Worm (Caenorhabditis elegans) whole organism, young adult: ENCODE results near the gene rps-14.

Experiments used
- C17E4.6 ChIP-seq: fragments of 200-800 bp; sonication (Bioruptor generic); IDR thresholded peaks from 2 replicates; pipeline ENCODE4 v1.3.6; 2022; ENCODE audit warnings: missing genetic modification reagents, missing genetic modification characterization, missing compliant biosample characterization
- F10E7.11 ChIP-seq: sonication (generic microtip); optimal IDR thresholded peaks from 2 replicates; lab custom pipeline; 2017; ENCODE audit warnings: mild to moderate bottlenecking, missing genetic modification characterization, moderate library complexity, missing compliant biosample characterization
- F33H1.4 ChIP-seq: fragments of 200-800 bp; sonication (Bioruptor generic); IDR thresholded peaks from 2 replicates; pipeline ENCODE4 v1.3.6; 2022; ENCODE audit warnings: missing genetic modification reagents, missing genetic modification characterization, missing compliant biosample characterization
- F37B4.10 ChIP-seq: fragments of 200-800 bp; sonication (Bioruptor generic); IDR thresholded peaks from 2 replicates; pipeline ENCODE4 v1.3.6; 2022; ENCODE audit warnings: missing genetic modification characterization, missing compliant biosample characterization
- F39B2.1 ChIP-seq: fragments of 200-800 bp; sonication (Bioruptor generic); IDR thresholded peaks from 2 replicates; pipeline ENCODE4 v1.3.6; 2022; ENCODE audit warnings: missing genetic modification reagents, missing genetic modification characterization, missing compliant biosample characterization
- K11D2.4 ChIP-seq: fragments of 200-800 bp; sonication (Bioruptor generic); IDR thresholded peaks from 2 replicates; pipeline ENCODE4 v1.3.6; 2022; ENCODE audit warnings: missing genetic modification reagents, missing genetic modification characterization, missing compliant biosample characterization
- Y53F4B.3 ChIP-seq: fragments of 200-800 bp; sonication (Bioruptor generic); IDR thresholded peaks from 2 replicates; pipeline ENCODE4 v1.3.6; 2022; ENCODE audit warnings: missing genetic modification reagents, missing genetic modification characterization, missing compliant biosample characterization
- Y53G8AR.9 ChIP-seq: fragments of 200-800 bp; sonication (Bioruptor generic); conservative IDR thresholded peaks from 2 replicates; pipeline ENCODE4 v1.3.6; 2022; ENCODE audit warnings: missing genetic modification reagents, missing genetic modification characterization, missing compliant biosample characterization
- Y56A3A.18 ChIP-seq: fragments of 200-800 bp; sonication (Bioruptor generic); IDR thresholded peaks from 2 replicates; pipeline ENCODE4 v1.3.6; 2022; ENCODE audit warnings: missing genetic modification reagents, missing genetic modification characterization, missing compliant biosample characterization
- Y95B8A.8 ChIP-seq: fragments of 200-800 bp; sonication (Bioruptor generic); IDR thresholded peaks from 2 replicates; pipeline ENCODE4 v1.3.6; 2022; ENCODE audit warnings: missing genetic modification reagents, missing genetic modification characterization, missing compliant biosample characterization
- akir-1 ChIP-seq: fragments of 200-800 bp; sonication (Bioruptor generic); optimal IDR thresholded peaks from 2 replicates; lab custom pipeline; 2018; ENCODE audit warnings: mild to moderate bottlenecking, missing genetic modification characterization, moderate library complexity, missing compliant biosample characterization
- ama-1 ChIP-seq, 3 experiments: fragments of 150-350 bp in 1 of 3; sonication (generic microtip) in 2 of 3; optimal IDR thresholded peaks; 2 replicates each; lab custom pipeline; 2014 to 2018; ENCODE audit warnings: missing biosample characterization in 2 of 3, missing genetic modification characterization in 2 of 3, missing genetic modification reagents in 2 of 3
- aptf-3 ChIP-seq: fragments of 200-800 bp; sonication (Bioruptor generic); IDR thresholded peaks from 2 replicates; pipeline ENCODE4 v1.3.6; 2022; ENCODE audit warnings: missing genetic modification characterization, missing compliant biosample characterization
- attf-6 ChIP-seq: fragments of 200-800 bp; sonication (Bioruptor generic); IDR thresholded peaks from 2 replicates; pipeline ENCODE4 v1.3.6; 2022; ENCODE audit warnings: missing genetic modification reagents, missing genetic modification characterization, missing compliant biosample characterization
- bed-2 ChIP-seq: fragments of 200-800 bp; sonication (Bioruptor generic); IDR thresholded peaks from 2 replicates; pipeline ENCODE4 v1.3.6; 2022; ENCODE audit warnings: missing genetic modification reagents, missing genetic modification characterization, missing compliant biosample characterization
- cebp-1 ChIP-seq, 2 experiments: fragments of 200-800 bp in 1 of 2; sonication (Bioruptor generic) in 1 of 2; sonication (generic microtip) in 1 of 2; IDR thresholded peaks in 1 of 2; optimal IDR thresholded peaks in 1 of 2; 2 replicates each; pipeline versions ENCODE4 v1.3.6 to Lab custom; 2017 to 2022; ENCODE audit warnings: missing compliant biosample characterization in 2 of 2, missing genetic modification characterization in 2 of 2, mild to moderate bottlenecking in 1 of 2, missing genetic modification reagents in 1 of 2, moderate library complexity in 1 of 2
- ceh-100 ChIP-seq: fragments of 200-800 bp; sonication (Bioruptor generic); IDR thresholded peaks from 2 replicates; pipeline ENCODE4 v1.3.6; 2022; ENCODE audit warnings: missing genetic modification reagents, missing genetic modification characterization, missing compliant biosample characterization
- ceh-79 ChIP-seq: sonication (generic microtip); optimal IDR thresholded peaks from 2 replicates; lab custom pipeline; 2017; ENCODE audit warnings: mild to moderate bottlenecking, missing genetic modification characterization, missing compliant biosample characterization
- dox-1 ChIP-seq: fragments of 200-800 bp; sonication (Bioruptor generic); IDR thresholded peaks from 2 replicates; pipeline ENCODE4 v1.3.6; 2022; ENCODE audit warnings: missing genetic modification reagents, missing genetic modification characterization, missing compliant biosample characterization
- egrh-3 ChIP-seq: fragments of 200-800 bp; sonication (Bioruptor generic); IDR thresholded peaks from 2 replicates; pipeline ENCODE4 v1.3.6; 2022; ENCODE audit warnings: missing genetic modification reagents, missing genetic modification characterization, missing compliant biosample characterization
- ekl-4 ChIP-seq: fragments of 200-800 bp; sonication (Bioruptor generic); IDR thresholded peaks from 2 replicates; pipeline ENCODE4 v1.3.6; 2022; ENCODE audit warnings: missing genetic modification reagents, missing genetic modification characterization, missing compliant biosample characterization
- ets-4 ChIP-seq: fragments of 200-800 bp; sonication (Bioruptor generic); optimal IDR thresholded peaks from 2 replicates; lab custom pipeline; 2018; ENCODE audit warnings: mild to moderate bottlenecking, missing genetic modification characterization, missing compliant biosample characterization
- fkh-3 ChIP-seq: sonication (generic microtip); optimal IDR thresholded peaks from 2 replicates; lab custom pipeline; 2016; ENCODE audit warnings: mild to moderate bottlenecking, missing genetic modification characterization, missing compliant biosample characterization
- hlh-12 ChIP-seq: sonication (generic microtip); optimal IDR thresholded peaks from 2 replicates; lab custom pipeline; 2016; ENCODE audit warnings: missing genetic modification characterization, missing compliant biosample characterization
- hlh-26 ChIP-seq: fragments of 200-800 bp; sonication (Bioruptor generic); conservative IDR thresholded peaks from 2 replicates; pipeline ENCODE4 v1.3.6; 2022; ENCODE audit warnings: missing genetic modification reagents, missing genetic modification characterization, missing compliant biosample characterization
- hmg-1.2 ChIP-seq: fragments of 200-800 bp; sonication (Bioruptor generic); IDR thresholded peaks from 2 replicates; pipeline ENCODE4 v1.3.6; 2022; ENCODE audit warnings: missing genetic modification reagents, missing genetic modification characterization, missing compliant biosample characterization
- hrde-1 ChIP-seq: sonication (generic microtip); optimal IDR thresholded peaks from 2 replicates; lab custom pipeline; 2016; ENCODE audit warnings: missing genetic modification characterization, mild to moderate bottlenecking, missing compliant biosample characterization, moderate library complexity, missing genotype, missing genetic modification reagents, borderline replicate concordance
- hsf-1 ChIP-seq: fragments of 200-800 bp; sonication (Bioruptor generic); IDR thresholded peaks from 2 replicates; pipeline ENCODE4 v1.3.6; 2022; ENCODE audit warnings: missing genetic modification reagents, missing genetic modification characterization, missing compliant biosample characterization
- let-526 ChIP-seq: fragments of 200-800 bp; sonication (Bioruptor generic); IDR thresholded peaks from 2 replicates; pipeline ENCODE4 v1.3.6; 2022; ENCODE audit warnings: missing genetic modification reagents, missing genetic modification characterization, missing compliant biosample characterization
- lin-26 ChIP-seq: fragments of 200-800 bp; sonication (Bioruptor generic); IDR thresholded peaks from 2 replicates; pipeline ENCODE4 v1.3.6; 2022; ENCODE audit warnings: missing genetic modification reagents, missing genetic modification characterization, missing compliant biosample characterization
- lin-54 ChIP-seq: fragments of 200-800 bp; sonication (Bioruptor generic); optimal IDR thresholded peaks from 2 replicates; lab custom pipeline; 2018; ENCODE audit warnings: mild to moderate bottlenecking, missing genetic modification characterization, missing compliant biosample characterization
- madf-6 ChIP-seq: fragments of 200-800 bp; sonication (Bioruptor generic); IDR thresholded peaks from 2 replicates; pipeline ENCODE4 v1.3.6; 2022; ENCODE audit warnings: missing genetic modification reagents, missing genetic modification characterization, missing compliant biosample characterization
- nfya-2 ChIP-seq: fragments of 200-800 bp; sonication (Bioruptor generic); IDR thresholded peaks from 2 replicates; pipeline ENCODE4 v1.3.6; 2022; ENCODE audit warnings: missing genetic modification reagents, missing genetic modification characterization, missing compliant biosample characterization
- pbrm-1 ChIP-seq: fragments of 200-800 bp; sonication (Bioruptor generic); IDR thresholded peaks from 2 replicates; pipeline ENCODE4 v1.3.6; 2022; ENCODE audit warnings: missing genetic modification reagents, missing genetic modification characterization, missing compliant biosample characterization
- rcor-1 ChIP-seq: fragments of 200-800 bp; sonication (Bioruptor generic); IDR thresholded peaks from 2 replicates; pipeline ENCODE4 v1.3.6; 2022; ENCODE audit warnings: missing genetic modification reagents, missing genetic modification characterization, missing compliant biosample characterization
- repo-1 ChIP-seq: sonication (generic microtip); optimal IDR thresholded peaks from 2 replicates; lab custom pipeline; 2017; ENCODE audit warnings: mild to moderate bottlenecking, missing genetic modification characterization, missing compliant biosample characterization
- snpc-4 ChIP-seq, 5 experiments: fragments of 150-350 bp in 1 of 5; sonication (generic microtip) in 4 of 5; optimal IDR thresholded peaks; 2 replicates each; lab custom pipeline; 2014 to 2018; ENCODE audit warnings: missing genetic modification characterization in 5 of 5, missing biosample characterization in 3 of 5, antibody characterized with exemption in 2 of 5, mild to moderate bottlenecking in 2 of 5, missing compliant biosample characterization in 2 of 5, missing genotype in 2 of 5, moderate library complexity in 2 of 5, missing genetic modification reagents in 1 of 5
- tlf-1 ChIP-seq: fragments of 200-800 bp; sonication (Bioruptor generic); optimal IDR thresholded peaks from 2 replicates; lab custom pipeline; 2018; ENCODE audit warnings: mild to moderate bottlenecking, missing genetic modification characterization, missing compliant biosample characterization
- xnd-1 ChIP-seq: sonication (generic microtip); optimal IDR thresholded peaks from 2 replicates; lab custom pipeline; 2016; ENCODE audit warnings: missing genotype, missing genetic modification reagents, missing genetic modification characterization, missing compliant biosample characterization
- zfh-2 ChIP-seq: fragments of 200-800 bp; sonication (Bioruptor generic); conservative IDR thresholded peaks from 2 replicates; pipeline ENCODE4 v1.3.6; 2022; ENCODE audit warnings: missing genetic modification reagents, missing genetic modification characterization, missing compliant biosample characterization
- ztf-22 ChIP-seq: fragments of 200-800 bp; sonication (Bioruptor generic); optimal IDR thresholded peaks from 2 replicates; lab custom pipeline; 2018; ENCODE audit warnings: mild to moderate bottlenecking, missing genetic modification characterization, moderate library complexity, missing compliant biosample characterization
- ztf-25 ChIP-seq: fragments of 200-800 bp; sonication (Bioruptor generic); IDR thresholded peaks from 2 replicates; pipeline ENCODE4 v1.3.6; 2022; ENCODE audit warnings: missing genetic modification reagents, missing genetic modification characterization, missing compliant biosample characterization
- ztf-26 ChIP-seq: sonication (generic microtip); optimal IDR thresholded peaks from 2 replicates; lab custom pipeline; 2017; ENCODE audit warnings: missing genetic modification characterization, missing compliant biosample characterization
- ztf-3 ChIP-seq: fragments of 200-800 bp; sonication (Bioruptor generic); optimal IDR thresholded peaks from 2 replicates; lab custom pipeline; 2018; ENCODE audit warnings: mild to moderate bottlenecking, missing genetic modification characterization, missing compliant biosample characterization
- ztf-6 ChIP-seq: fragments of 200-800 bp; sonication (Bioruptor generic); IDR thresholded peaks from 2 replicates; pipeline ENCODE4 v1.3.6; 2022; ENCODE audit warnings: missing genetic modification reagents, missing genetic modification characterization, missing compliant biosample characterization

Gene rps-14

DNA sequence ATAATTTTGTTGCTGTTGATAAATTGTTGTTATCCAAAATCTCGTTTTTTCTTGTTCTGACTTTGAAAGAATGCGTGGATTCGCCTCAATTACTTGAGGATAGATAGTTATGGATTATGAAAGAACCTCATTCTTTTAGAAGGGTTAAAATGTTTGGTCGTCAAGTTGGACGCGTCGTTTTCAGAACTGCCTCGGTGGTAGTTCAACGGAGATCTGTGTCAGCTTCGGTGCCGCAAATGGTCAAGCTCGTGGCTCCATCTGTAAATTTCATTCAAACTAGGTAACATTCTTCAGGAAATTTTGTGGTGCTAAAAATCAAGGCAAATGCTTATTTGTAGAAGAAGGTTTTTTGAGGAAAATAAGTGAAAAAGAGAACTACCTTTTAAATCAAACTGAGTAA, 1.2 kb upstream of the rps-14 start, which contains the start of gene ndab-2 (continued):
- TF ChIP-seq cebp-1 (GFP tag; IDR thresholded peaks at IDR 0.05; lab: Robert Waterston, UW) (no peak), cebp-1 (tag; optimal IDR thresholded peaks at IDR 0.05; lab: Kevin White, UChicago) (peak; percentile 49), Y53G8AR.9 (GFP tag; lab: Robert Waterston, UW) (peak; percentile 89), let-526 (GFP tag; lab: Robert Waterston, UW) (no peak), snpc-4 (GFP tag; optimal IDR thresholded peaks at IDR 0.05; lab: Kevin White, UChicago) (no peak), snpc-4 (tag; optimal IDR thresholded peaks at IDR 0.05; lab: Kevin White, UChicago) (peak in 1 of 4 experiments; percentile 5), ztf-22 (no peak), rcor-1 (GFP tag; lab: Robert Waterston, UW) (peak; percentile 74), Y56A3A.18 (GFP tag; lab: Robert Waterston, UW) (peak; percentile 75), ceh-100 (GFP tag; lab: Robert Waterston, UW) (peak; percentile 59; the same call in 1 of the 2 replicates), pbrm-1 (GFP tag; lab: Robert Waterston, UW) (peak; percentile 42; the same call in 1 of the 2 replicates), madf-6 (GFP tag; lab: Robert Waterston, UW) (peak; percentile 70), akir-1 (GFP tag; lab: Kevin White, UChicago) (no peak), attf-6 (GFP tag; lab: Robert Waterston, UW) (peak; percentile 79), fkh-3 (tag; lab: Kevin White, UChicago) (no peak), dox-1 (0 out of 2 replicates have a peak, but pooled peaks have one; percentile 52), ekl-4 (GFP tag; lab: Robert Waterston, UW) (peak; percentile 82), hrde-1 (tag; lab: Kevin White, UChicago) (peak; percentile 71), lin-26 (GFP tag; lab: Robert Waterston, UW) (peak; percentile 62; the same call in 1 of the 2 replicates), F33H1.4 (GFP tag; lab: Robert Waterston, UW) (peak; percentile 59), hsf-1 (GFP tag; lab: Robert Waterston, UW) (peak; percentile 68; the same call in 1 of the 2 replicates), tlf-1 (GFP tag; lab: Kevin White, UChicago) (peak; percentile 60), C17E4.6 (GFP tag; lab: Robert Waterston, UW) (no peak), hmg-1.2 (peak; percentile 30; the same call in 1 of the 2 replicates), repo-1 (peak; percentile 52), aptf-3 (GFP tag; lab: Robert Waterston, UW) (0 out of 2 replicates have a peak, but pooled peaks have one; percentile 51), ztf-25 (peak; percentile 52; the same call in 1 of the 2 replicates), lin-54 (GFP tag; lab: Kevin White, UChicago) (peak; percentile 65), ama-1 (optimal IDR thresholded peaks at IDR 0.05; lab: Kevin White, UChicago) (no peak), ama-1 (GFP tag; optimal IDR thresholded peaks at IDR 0.05; lab: Kevin White, UChicago) (peak in 1 of 2 experiments; percentile 73), ceh-79 (tag; lab: Kevin White, UChicago) (no peak)

DNA sequence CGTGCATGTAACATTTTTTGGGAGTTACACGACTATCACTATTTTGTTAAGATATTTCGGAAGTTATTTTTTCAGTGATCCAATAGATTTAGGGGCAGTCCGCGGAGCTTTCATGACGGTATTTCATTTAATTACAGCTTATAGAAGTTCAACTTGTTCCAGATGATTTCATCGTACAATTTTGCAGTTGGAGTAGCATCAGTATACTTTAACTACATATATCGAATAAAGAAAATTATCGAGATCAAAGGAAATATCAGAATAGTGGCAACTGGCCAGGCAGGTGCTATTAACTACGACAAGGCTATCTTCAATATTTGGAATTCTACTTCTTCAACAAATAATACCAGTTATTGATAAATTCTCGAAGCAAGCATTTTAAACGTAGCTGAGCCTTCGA, 891 bp downstream of the rps-14 start:
- TF ChIP-seq ztf-25 = no peak
- TF ChIP-seq ztf-3 (GFP tag; lab: Kevin White, UChicago) = no peak
- no peak for TF ChIP-seq egrh-3 (GFP tag; lab: Robert Waterston, UW)
- no peak for TF ChIP-seq bed-2
- no peak for TF ChIP-seq hlh-26
- TF ChIP-seq ztf-26 (tag; lab: Kevin White, UChicago) = no peak
- TF ChIP-seq Y53F4B.3 = no peak
- TF ChIP-seq ztf-6 (GFP tag; lab: Robert Waterston, UW) = no peak
- 0 out of 2 replicates have a peak, but pooled peaks have one; percentile 54 for TF ChIP-seq nfya-2 (GFP tag; lab: Robert Waterston, UW)
- TF ChIP-seq zfh-2 (GFP tag; lab: Robert Waterston, UW) = no peak
- TF ChIP-seq hmg-1.2 = peak; percentile 11; the same call in 1 of the 2 replicates
- TF ChIP-seq lin-54 (GFP tag; lab: Kevin White, UChicago) = peak; percentile 57
- no peak for TF ChIP-seq fkh-3 (tag; lab: Kevin White, UChicago)
- no peak for TF ChIP-seq F10E7.11 (tag; lab: Kevin White, UChicago)
- peak; percentile 66 for TF ChIP-seq tlf-1 (GFP tag; lab: Kevin White, UChicago)
- TF ChIP-seq F39B2.1 (GFP tag; lab: Robert Waterston, UW) = peak; percentile 59; the same call in 1 of the 2 replicates
- TF ChIP-seq Y95B8A.8 (GFP tag; lab: Robert Waterston, UW) = peak; percentile 54; the same call in 1 of the 2 replicates
- no peak for TF ChIP-seq snpc-4 (GFP tag; optimal IDR thresholded peaks at IDR 0.05; lab: Kevin White, UChicago)
- peak in 1 of 4 experiments; percentile 26 for TF ChIP-seq snpc-4 (tag; optimal IDR thresholded peaks at IDR 0.05; lab: Kevin White, UChicago)
- TF ChIP-seq K11D2.4 = no peak
- no peak for TF ChIP-seq hlh-12 (tag; lab: Kevin White, UChicago)
- no peak for TF ChIP-seq F37B4.10 (GFP tag; lab: Robert Waterston, UW)
- TF ChIP-seq xnd-1 = no peak
- TF ChIP-seq ets-4 (GFP tag; lab: Kevin White, UChicago) = no peak
